Fruit fly (Drosophila melanogaster) whole organism, embryonic: Measurements from ENCODE around the gene RpS3.

Experiments
- Adf1 ChIP-seq: fragments of 200-800 bp; sonication (Bioruptor generic); IDR thresholded peaks from 2 replicates; pipeline ENCODE4 v1.3.6; 2022; ENCODE audit warnings: missing biosample characterization, missing genetic modification characterization
- Aef1 ChIP-seq: fragments of 200-800 bp; sonication (Bioruptor generic); IDR thresholded peaks from 3 replicates; pipeline ENCODE4 v1.3.6; 2022; ENCODE audit warnings: missing biosample characterization, missing genetic modification characterization
- BtbVII ChIP-seq: fragments of 200-800 bp; sonication (Bioruptor generic); optimal IDR thresholded peaks from 3 replicates; lab custom pipeline; 2017; ENCODE audit warnings: missing biosample characterization, mild to moderate bottlenecking, missing genetic modification characterization
- CG10654 ChIP-seq: fragments of 200-800 bp; sonication (Bioruptor generic); optimal IDR thresholded peaks from 2 replicates; lab custom pipeline; 2016; ENCODE audit warnings: missing biosample characterization, missing genetic modification characterization
- CG12769 ChIP-seq: fragments of 200-800 bp; sonication (Bioruptor generic); optimal IDR thresholded peaks from 2 replicates; lab custom pipeline; 2019; ENCODE audit warnings: missing biosample characterization, mild to moderate bottlenecking, missing genetic modification characterization, moderate library complexity
- CG14860 ChIP-seq: fragments of 200-800 bp; sonication (Bioruptor generic); IDR thresholded peaks from 3 replicates; pipeline ENCODE4 v1.3.6; 2022; ENCODE audit warnings: missing biosample characterization, missing genetic modification characterization; ENCODE audit not compliant: partially characterized antibody
- CG17328 ChIP-seq: fragments of 200-800 bp; sonication (Bioruptor generic); IDR thresholded peaks from 2 replicates; pipeline ENCODE4 v1.3.6; 2022; ENCODE audit warnings: missing biosample characterization, missing genetic modification characterization
- CG17359 ChIP-seq: fragments of 200-800 bp; sonication (Bioruptor generic); optimal IDR thresholded peaks from 3 replicates; lab custom pipeline; 2018; ENCODE audit warnings: missing biosample characterization, mild to moderate bottlenecking, missing genetic modification characterization, moderate library complexity
- CG2678 ChIP-seq: fragments of 200-800 bp; sonication (Bioruptor generic); optimal IDR thresholded peaks from 3 replicates; lab custom pipeline; 2019; ENCODE audit warnings: missing biosample characterization, mild to moderate bottlenecking, missing genetic modification characterization, moderate library complexity
- CG2712 ChIP-seq: fragments of 200-800 bp; optimal IDR thresholded peaks from 3 replicates; lab custom pipeline; 2019; ENCODE audit warnings: missing biosample characterization, mild to moderate bottlenecking, missing genetic modification characterization, moderate library complexity
- CG31388 ChIP-seq: fragments of 200-800 bp; sonication (Bioruptor generic); optimal IDR thresholded peaks from 2 replicates; lab custom pipeline; 2016; ENCODE audit warnings: missing biosample characterization, missing genetic modification characterization
- CG33213 ChIP-seq: fragments of 200-800 bp; sonication (Bioruptor generic); optimal IDR thresholded peaks from 3 replicates; lab custom pipeline; 2016; ENCODE audit warnings: missing biosample characterization, missing genetic modification characterization
- CG3726 ChIP-seq: fragments of 200-800 bp; sonication (Bioruptor generic); IDR thresholded peaks from 3 replicates; pipeline ENCODE4, ENCODE4 v1.3.6; 2022; ENCODE audit warnings: missing biosample characterization, missing genetic modification characterization
- CG3995 ChIP-seq: fragments of 200-800 bp; sonication (Bioruptor generic); optimal IDR thresholded peaks from 3 replicates; lab custom pipeline; 2016; ENCODE audit warnings: missing biosample characterization, missing genetic modification characterization
- CG4282 ChIP-seq: fragments of 200-800 bp; sonication (Bioruptor generic); optimal IDR thresholded peaks from 2 replicates; lab custom pipeline; 2016; ENCODE audit warnings: missing biosample characterization, missing genetic modification characterization
- CG4360 ChIP-seq: fragments of 200-800 bp; sonication (Bioruptor generic); IDR thresholded peaks from 2 replicates; pipeline ENCODE4 v1.3.6; 2022; ENCODE audit warnings: missing biosample characterization, missing genetic modification characterization
- CG4707 ChIP-seq: fragments of 200-800 bp; sonication (Bioruptor generic); optimal IDR thresholded peaks from 2 replicates; lab custom pipeline; 2018; ENCODE audit warnings: missing biosample characterization, mild to moderate bottlenecking, missing genetic modification characterization, moderate library complexity
- CG6254 ChIP-seq: fragments of 200-800 bp; sonication (Bioruptor generic); optimal IDR thresholded peaks from 3 replicates; lab custom pipeline; 2017; ENCODE audit warnings: mild to moderate bottlenecking, missing biosample characterization, missing genetic modification reagents, missing genetic modification characterization
- Deaf1 ChIP-seq: fragments of 200-800 bp; optimal IDR thresholded peaks from 3 replicates; lab custom pipeline; 2019; ENCODE audit warnings: missing biosample characterization, mild to moderate bottlenecking, missing genetic modification characterization, moderate library complexity
- Elba2 ChIP-seq: fragments of 200-800 bp; sonication (Bioruptor generic); optimal IDR thresholded peaks from 3 replicates; lab custom pipeline; 2016; ENCODE audit warnings: missing biosample characterization, missing genetic modification characterization
- Hey ChIP-seq: fragments of 200-800 bp; sonication (Bioruptor generic); optimal IDR thresholded peaks from 3 replicates; lab custom pipeline; 2018; ENCODE audit warnings: missing biosample characterization, mild to moderate bottlenecking, missing genetic modification characterization
- Hr3 ChIP-seq: fragments of 200-800 bp; sonication (Bioruptor generic); optimal IDR thresholded peaks from 3 replicates; lab custom pipeline; 2016; ENCODE audit warnings: missing biosample characterization, missing genetic modification characterization
- Lim3 ChIP-seq: fragments of 200-800 bp; sonication (Bioruptor generic); IDR thresholded peaks from 2 replicates; pipeline ENCODE4 v1.3.6; 2022; ENCODE audit warnings: missing biosample characterization, missing genetic modification characterization
- Rx ChIP-seq: fragments of 200-800 bp; sonication (Bioruptor generic); IDR thresholded peaks from 2 replicates; pipeline ENCODE4 v1.3.6; 2022; ENCODE audit warnings: missing biosample characterization, missing genetic modification characterization
- YL-1 ChIP-seq: fragments of 200-800 bp; sonication (Bioruptor generic); optimal IDR thresholded peaks from 3 replicates; lab custom pipeline; 2017; ENCODE audit warnings: missing biosample characterization, mild to moderate bottlenecking, missing genetic modification characterization
- ac ChIP-seq: fragments of 200-800 bp; sonication (Bioruptor generic); optimal IDR thresholded peaks from 3 replicates; lab custom pipeline; 2017; ENCODE audit warnings: missing biosample characterization, mild to moderate bottlenecking, missing genetic modification characterization
- bsh ChIP-seq, 2 experiments: fragments of 200-800 bp; sonication (Bioruptor generic); optimal IDR thresholded peaks; 2 replicates each; lab custom pipeline; 2017 to 2018; ENCODE audit warnings: mild to moderate bottlenecking in 2 of 2, missing biosample characterization in 2 of 2, missing genetic modification characterization in 2 of 2, moderate library complexity in 1 of 2
- da ChIP-seq: fragments of 200-800 bp; sonication (Bioruptor generic); optimal IDR thresholded peaks from 2 replicates; lab custom pipeline; 2016; ENCODE audit warnings: missing biosample characterization, missing genetic modification characterization
- eve ChIP-seq, 2 experiments: fragments of >200 bp; optimal IDR thresholded peaks; 2 replicates each; lab custom pipeline; 2017; ENCODE audit warnings: missing biosample characterization in 2 of 2, missing genetic modification characterization in 2 of 2
- fd96Cb ChIP-seq: fragments of 200-800 bp; sonication (Bioruptor generic); optimal IDR thresholded peaks from 2 replicates; lab custom pipeline; 2018; ENCODE audit warnings: missing biosample characterization, mild to moderate bottlenecking, missing genetic modification characterization, moderate library complexity
- gcm2 ChIP-seq: fragments of 200-800 bp; sonication (Bioruptor generic); optimal IDR thresholded peaks from 2 replicates; lab custom pipeline; 2016; ENCODE audit warnings: missing biosample characterization, missing genetic modification characterization
- gro ChIP-seq: fragments of 200-800 bp; sonication (Bioruptor generic); optimal IDR thresholded peaks from 2 replicates; lab custom pipeline; 2016; ENCODE audit warnings: missing biosample characterization, missing genetic modification characterization
- gt ChIP-seq: fragments of 200-800 bp; sonication (Bioruptor generic); IDR thresholded peaks from 2 replicates; pipeline ENCODE4 v1.3.6; 2022; ENCODE audit warnings: missing biosample characterization, missing genetic modification characterization
- ind ChIP-seq: fragments of 200-800 bp; sonication (Bioruptor generic); optimal IDR thresholded peaks from 3 replicates; lab custom pipeline; 2016; ENCODE audit warnings: missing biosample characterization, missing genetic modification characterization
- ken ChIP-seq: fragments of 200-800 bp; sonication (Bioruptor generic); IDR thresholded peaks from 3 replicates; pipeline ENCODE4 v1.3.6; 2022; ENCODE audit warnings: missing biosample characterization, missing genetic modification characterization
- kni ChIP-seq: fragments of 200-800 bp; sonication (Bioruptor generic); optimal IDR thresholded peaks from 3 replicates; lab custom pipeline; 2017; ENCODE audit warnings: mild to moderate bottlenecking, missing biosample characterization, missing genetic modification reagents, missing genetic modification characterization
- mld ChIP-seq: fragments of 200-800 bp; sonication (Bioruptor generic); IDR thresholded peaks from 3 replicates; pipeline ENCODE4 v1.3.6; 2022; ENCODE audit warnings: missing biosample characterization, missing genetic modification characterization; ENCODE audit not compliant: partially characterized antibody
- nau ChIP-seq: fragments of 200-800 bp; sonication (Bioruptor generic); optimal IDR thresholded peaks from 3 replicates; lab custom pipeline; 2017; ENCODE audit warnings: missing biosample characterization, mild to moderate bottlenecking, missing genetic modification characterization, missing genetic modification reagents
- prd ChIP-seq, 3 experiments: fragments of >200 bp in 2 of 3; fragments of 200-800 bp in 1 of 3; sonication (Bioruptor generic) in 1 of 3; optimal IDR thresholded peaks in 2 of 3; IDR thresholded peaks in 1 of 3; 2 replicates in 2 of 3; 3 replicates in 1 of 3; pipeline versions ENCODE4 v1.3.6 to Lab custom; 2017 to 2022; ENCODE audit warnings: missing biosample characterization in 1 of 3, missing genetic modification characterization in 1 of 3
- row ChIP-seq: fragments of 200-800 bp; sonication (Bioruptor generic); IDR thresholded peaks from 3 replicates; pipeline ENCODE4 v1.3.6; 2022; ENCODE audit warnings: missing biosample characterization, missing genetic modification characterization
- scrt ChIP-seq: fragments of 200-800 bp; sonication (Bioruptor generic); optimal IDR thresholded peaks from 2 replicates; lab custom pipeline; 2018; ENCODE audit warnings: missing biosample characterization, mild to moderate bottlenecking, missing genetic modification characterization, moderate library complexity
- sd ChIP-seq: fragments of 200-800 bp; sonication (Bioruptor generic); optimal IDR thresholded peaks from 3 replicates; lab custom pipeline; 2018; ENCODE audit warnings: missing biosample characterization, mild to moderate bottlenecking, missing genetic modification characterization, moderate library complexity
- sens ChIP-seq: fragments of 200-800 bp; sonication (Bioruptor generic); peaks from one replicate; lab custom pipeline; 2016; ENCODE audit warnings: missing biosample characterization, missing genetic modification characterization
- shn ChIP-seq: fragments of 200-800 bp; sonication (Bioruptor generic); optimal IDR thresholded peaks from 3 replicates; lab custom pipeline; 2016; ENCODE audit warnings: missing biosample characterization, missing genetic modification characterization
- sna ChIP-seq: fragments of 200-800 bp; sonication (Bioruptor generic); IDR thresholded peaks from 2 replicates; pipeline ENCODE4 v1.3.6; 2022; ENCODE audit warnings: missing biosample characterization, missing genetic modification characterization; ENCODE audit not compliant: partially characterized antibody
- tll ChIP-seq, 2 experiments: fragments of 200-800 bp in 1 of 2; fragments of >200 bp in 1 of 2; sonication (Bioruptor generic) in 1 of 2; optimal IDR thresholded peaks; 2 replicates each; lab custom pipeline; 2017 to 2019; ENCODE audit warnings: missing biosample characterization in 2 of 2, missing genetic modification characterization in 2 of 2, mild to moderate bottlenecking in 1 of 2, moderate library complexity in 1 of 2
- trem ChIP-seq: fragments of 200-800 bp; optimal IDR thresholded peaks from 3 replicates; lab custom pipeline; 2019; ENCODE audit warnings: missing biosample characterization, mild to moderate bottlenecking, missing genetic modification characterization, moderate library complexity
- trh ChIP-seq: fragments of 200-800 bp; sonication (Bioruptor generic); optimal IDR thresholded peaks from 2 replicates; lab custom pipeline; 2016; ENCODE audit warnings: missing biosample characterization, missing genetic modification characterization
- z ChIP-seq: fragments of 200-800 bp; sonication (Bioruptor generic); IDR thresholded peaks from 3 replicates; pipeline ENCODE4 v1.3.6; 2022; ENCODE audit warnings: missing biosample characterization, missing genetic modification characterization

RpS3 gene

dm6 chr3R:23386021-23386457 lies 27.4 kb downstream of the RpS3 start (continued):
- TF ChIP-seq scrt, result peak; percentile 43
- no peak for TF ChIP-seq gt (GFP tag; lab: Robert Waterston, UW)
- peak; percentile 7 for TF ChIP-seq kni (GFP tag; lab: Kevin White, UChicago)
- TF ChIP-seq CG4360 (GFP tag; lab: Robert Waterston, UW), result 0 out of 2 replicates have a peak, but pooled peaks have one; percentile 25
- no peak for TF ChIP-seq gcm2
- no peak for TF ChIP-seq ac (GFP tag; lab: Kevin White, UChicago)
- TF ChIP-seq shn (GFP tag; lab: Kevin White, UChicago), result no peak
- TF ChIP-seq nau (GFP tag; lab: Kevin White, UChicago), result no peak
- TF ChIP-seq BtbVII (GFP tag; lab: Kevin White, UChicago), result peak; percentile 2
- peak; percentile 48 for TF ChIP-seq Deaf1 (tag; lab: Kevin White, UChicago)
- peak; percentile 59 for TF ChIP-seq CG3995 (GFP tag; lab: Kevin White, UChicago)
- no peak for TF ChIP-seq CG2712 (tag; lab: Kevin White, UChicago)
- peak in 1 of 2 experiments; percentile 29 for TF ChIP-seq eve (GFP tag; optimal IDR thresholded peaks at IDR 0.05; lab: Kevin White, UChicago)
- TF ChIP-seq sens (GFP tag; lab: Kevin White, UChicago), result peak; percentile 56
- TF ChIP-seq sd (tag; lab: Kevin White, UChicago), result peak; percentile 38
- peak; percentile 34 for TF ChIP-seq CG12769 (tag; lab: Kevin White, UChicago)
- TF ChIP-seq z (GFP tag; lab: Robert Waterston, UW), result peak; percentile 84
- no peak for TF ChIP-seq CG14860 (GFP tag; lab: Robert Waterston, UW)

- no peak for TF ChIP-seq YL-1 (GFP tag; lab: Kevin White, UChicago)
- TF ChIP-seq Adf1, result no peak
- TF ChIP-seq CG2678 (tag; lab: Kevin White, UChicago), result peak; percentile 55
- no peak for TF ChIP-seq sna (GFP tag; lab: Robert Waterston, UW)
- TF ChIP-seq tll (GFP tag; optimal IDR thresholded peaks at IDR 0.05; lab: Kevin White, UChicago), result no peak
- TF ChIP-seq trem (tag; lab: Kevin White, UChicago), result peak; percentile 41
- peak; percentile 19 for TF ChIP-seq CG12769 (tag; lab: Kevin White, UChicago)
- TF ChIP-seq CG17359 (tag; lab: Kevin White, UChicago), result peak; percentile 69
- no peak for TF ChIP-seq CG31388 (GFP tag; lab: Kevin White, UChicago)
- TF ChIP-seq ken (GFP tag; lab: Robert Waterston, UW), result peak; percentile 61; the same call in 2 of the 3 replicates
- no peak for TF ChIP-seq CG4282
- TF ChIP-seq row (GFP tag; lab: Robert Waterston, UW), result peak; percentile 59
- no peak for TF ChIP-seq trh (GFP tag; lab: Kevin White, UChicago)
- TF ChIP-seq Aef1 (GFP tag; lab: Robert Waterston, UW), result no peak
- TF ChIP-seq Lim3 (GFP tag; lab: Robert Waterston, UW), result no peak
- peak; percentile 61 for TF ChIP-seq fd96Cb (tag; lab: Kevin White, UChicago)
- TF ChIP-seq mld (GFP tag; lab: Robert Waterston, UW), result no peak
- peak; percentile 28 for TF ChIP-seq CG6254 (GFP tag; lab: Kevin White, UChicago)
- no peak for TF ChIP-seq Hey
- TF ChIP-seq bsh (GFP tag; optimal IDR thresholded peaks at IDR 0.05; lab: Kevin White, UChicago), result peak in 1 of 2 experiments; percentile 73
- TF ChIP-seq ind (GFP tag; lab: Kevin White, UChicago), result peak; percentile 19
- TF ChIP-seq CG17328 (GFP tag; lab: Robert Waterston, UW), result peak; percentile 65
- no peak for TF ChIP-seq CG33213
- peak; percentile 38 for TF ChIP-seq Hr3 (GFP tag; lab: Kevin White, UChicago)
- no peak for TF ChIP-seq Rx (GFP tag; lab: Robert Waterston, UW)
- TF ChIP-seq prd (optimal IDR thresholded peaks at IDR 0.05; lab: Kevin White, UChicago), result no peak
- peak; percentile 67; the same call in 2 of the 3 replicates for TF ChIP-seq prd (GFP tag; IDR thresholded peaks at IDR 0.05; lab: Robert Waterston, UW)
- TF ChIP-seq CG10654 (GFP tag; lab: Kevin White, UChicago), result peak; percentile 0
- TF ChIP-seq gro (GFP tag; lab: Kevin White, UChicago), result no peak
- TF ChIP-seq da (GFP tag; lab: Kevin White, UChicago), result peak; percentile 1
- no peak for TF ChIP-seq CG4707 (GFP tag; lab: Kevin White, UChicago)
- no peak for TF ChIP-seq Elba2 (GFP tag; lab: Kevin White, UChicago)
- TF ChIP-seq CG3726 (GFP tag; lab: Robert Waterston, UW), result no peak
- no peak for TF ChIP-seq CG14860 (GFP tag; lab: Robert Waterston, UW)
Measured at dm6 chr3R:23386907-23387306, 28.3 kb downstream of the RpS3 start.
